Worm (Caenorhabditis elegans): ENCODE data around the gene srx-73.

ce11 chrV:4689234-4689633, 23.7 kb upstream of the srx-73 start, which contains the start of gene K03B4.1:
- TF ChIP-seq nhr-11 (tag; optimal IDR thresholded peaks at IDR 0.05): no peak
- TF ChIP-seq nhr-77 (tag; optimal IDR thresholded peaks at IDR 0.05): no peak
- TF ChIP-seq unc-39 (tag; optimal IDR thresholded peaks at IDR 0.05): no peak
- no peak for TF ChIP-seq elt-3 (tag; optimal IDR thresholded peaks at IDR 0.05)
- no peak for TF ChIP-seq crh-2 (tag; optimal IDR thresholded peaks at IDR 0.05)
- TF ChIP-seq mab-5 (tag; optimal IDR thresholded peaks at IDR 0.05): no peak
- TF ChIP-seq Y55F3AM.14 (GFP tag; optimal IDR thresholded peaks at IDR 0.05): peak; percentile 68
- TF ChIP-seq F13H6.1 (tag; optimal IDR thresholded peaks at IDR 0.05): no peak
- TF ChIP-seq nhr-237 (tag; optimal IDR thresholded peaks at IDR 0.05): no peak
- no peak for TF ChIP-seq snpc-4 (tag; optimal IDR thresholded peaks at IDR 0.05)
- TF ChIP-seq alr-1 (tag; optimal IDR thresholded peaks at IDR 0.05): no peak
- TF ChIP-seq ceh-82 (tag; optimal IDR thresholded peaks at IDR 0.05): no peak
- no peak for TF ChIP-seq unc-62 (GFP tag; optimal IDR thresholded peaks at IDR 0.05)
